Fruit fly (Drosophila melanogaster) whole organism, embryonic: ENCODE data around the gene sws.

Experiments
- CG10959 ChIP-seq: fragments of 200-800 bp; sonication (Bioruptor generic); IDR thresholded peaks from 2 replicates; pipeline ENCODE4 v1.3.6; 2022; ENCODE audit warnings: missing biosample characterization, missing genetic modification characterization
- CG11398 ChIP-seq: fragments of 200-800 bp; sonication (Bioruptor generic); optimal IDR thresholded peaks from 2 replicates; lab custom pipeline; 2016; ENCODE audit warnings: missing biosample characterization, missing genetic modification characterization
- CG11696 ChIP-seq: fragments of 200-800 bp; sonication (Bioruptor generic); IDR thresholded peaks from 2 replicates; pipeline ENCODE4 v1.3.6; 2022; ENCODE audit warnings: missing biosample characterization, missing genetic modification characterization
- CG12071 ChIP-seq: fragments of 200-800 bp; sonication (Bioruptor generic); optimal IDR thresholded peaks from 3 replicates; lab custom pipeline; 2018; ENCODE audit warnings: missing biosample characterization, mild to moderate bottlenecking, missing genetic modification characterization
- CG14860 ChIP-seq: fragments of 200-800 bp; sonication (Bioruptor generic); IDR thresholded peaks from 3 replicates; pipeline ENCODE4 v1.3.6; 2022; ENCODE audit warnings: missing biosample characterization, missing genetic modification characterization; ENCODE audit not compliant: partially characterized antibody
- CG15479 ChIP-seq: fragments of 200-800 bp; sonication (Bioruptor generic); optimal IDR thresholded peaks from 3 replicates; lab custom pipeline; 2019; ENCODE audit warnings: missing biosample characterization, mild to moderate bottlenecking, missing genetic modification characterization, moderate library complexity
- CG15514 ChIP-seq: fragments of 200-800 bp; sonication (Bioruptor generic); optimal IDR thresholded peaks from 3 replicates; lab custom pipeline; 2017; ENCODE audit warnings: missing biosample characterization, missing genetic modification characterization, mild to moderate bottlenecking, moderate library complexity, missing genetic modification reagents
- CG32532 ChIP-seq: fragments of 200-800 bp; sonication (Bioruptor generic); IDR thresholded peaks from 2 replicates; pipeline ENCODE4 v1.3.6; 2022; ENCODE audit warnings: missing biosample characterization, missing genetic modification characterization
- CG33557 ChIP-seq: fragments of 200-800 bp; sonication (Bioruptor generic); optimal IDR thresholded peaks from 2 replicates; lab custom pipeline; 2019; ENCODE audit warnings: missing biosample characterization, mild to moderate bottlenecking, missing genetic modification characterization, moderate library complexity
- CG34422 ChIP-seq: fragments of 200-800 bp; sonication (Bioruptor generic); IDR thresholded peaks from 3 replicates; pipeline ENCODE4 v1.3.6; 2022; ENCODE audit warnings: missing biosample characterization, missing genetic modification characterization
- CG4360 ChIP-seq: fragments of 200-800 bp; sonication (Bioruptor generic); IDR thresholded peaks from 2 replicates; pipeline ENCODE4 v1.3.6; 2022; ENCODE audit warnings: missing biosample characterization, missing genetic modification characterization
- CG4854 ChIP-seq: fragments of 200-800 bp; sonication (Bioruptor generic); optimal IDR thresholded peaks from 2 replicates; lab custom pipeline; 2016; ENCODE audit warnings: missing biosample characterization, missing genetic modification characterization, inconsistent platforms
- CG6689 ChIP-seq: fragments of 200-800 bp; sonication (Bioruptor generic); IDR thresholded peaks from 2 replicates; pipeline ENCODE4 v1.3.6; 2022; ENCODE audit warnings: missing biosample characterization, missing genetic modification characterization
- CoRest ChIP-seq: fragments of 200-800 bp; sonication (Bioruptor generic); optimal IDR thresholded peaks from 3 replicates; lab custom pipeline; 2018; ENCODE audit warnings: missing biosample characterization, mild to moderate bottlenecking, missing genetic modification characterization, moderate library complexity
- Deaf1 ChIP-seq: fragments of 200-800 bp; optimal IDR thresholded peaks from 3 replicates; lab custom pipeline; 2019; ENCODE audit warnings: missing biosample characterization, mild to moderate bottlenecking, missing genetic modification characterization, moderate library complexity
- Dfd ChIP-seq, 2 experiments: fragments of >200 bp; optimal IDR thresholded peaks; 2 replicates each; lab custom pipeline; 2017; ENCODE audit warnings: missing biosample characterization in 2 of 2, missing genetic modification characterization in 2 of 2
- Doc2 ChIP-seq: fragments of 200-800 bp; sonication (Bioruptor generic); IDR thresholded peaks from 2 replicates; pipeline ENCODE4 v1.3.6; 2022; ENCODE audit warnings: missing biosample characterization, missing genetic modification characterization
- Ets97D ChIP-seq: fragments of 200-800 bp; sonication (Bioruptor generic); optimal IDR thresholded peaks from 3 replicates; lab custom pipeline; 2016; ENCODE audit warnings: missing biosample characterization, missing genetic modification characterization
- H2.0 ChIP-seq: fragments of 200-800 bp; sonication (Bioruptor generic); IDR thresholded peaks from 2 replicates; pipeline ENCODE4 v1.3.6; 2022; ENCODE audit warnings: missing biosample characterization, missing genetic modification characterization
- HLHmδ ChIP-seq: fragments of 200-800 bp; sonication (Bioruptor generic); optimal IDR thresholded peaks from 2 replicates; lab custom pipeline; 2018; ENCODE audit warnings: missing biosample characterization, mild to moderate bottlenecking, missing genetic modification characterization, moderate library complexity
- HmgZ ChIP-seq: fragments of 200-800 bp; sonication (Bioruptor generic); optimal IDR thresholded peaks from 2 replicates; lab custom pipeline; 2018; ENCODE audit warnings: missing biosample characterization, mild to moderate bottlenecking, missing genetic modification characterization
- Hmr ChIP-seq: fragments of 200-800 bp; sonication (Bioruptor generic); optimal IDR thresholded peaks from 3 replicates; lab custom pipeline; 2017; ENCODE audit warnings: mild to moderate bottlenecking, missing biosample characterization, missing genetic modification reagents, missing genetic modification characterization
- Kr ChIP-seq: fragments of 200-800 bp; sonication (Bioruptor generic); optimal IDR thresholded peaks from 2 replicates; lab custom pipeline; 2017; ENCODE audit warnings: missing biosample characterization, mild to moderate bottlenecking, missing genetic modification characterization
- Pdp1 ChIP-seq, 2 experiments: fragments of 200-800 bp; sonication (Bioruptor generic); optimal IDR thresholded peaks; 3 replicates each; lab custom pipeline; 2016; ENCODE audit warnings: missing biosample characterization in 2 of 2, missing genetic modification characterization in 2 of 2, mild to moderate bottlenecking in 1 of 2, moderate library complexity in 1 of 2
- Sry-δ ChIP-seq: fragments of 200-800 bp; sonication (Bioruptor generic); optimal IDR thresholded peaks from 2 replicates; lab custom pipeline; 2016; ENCODE audit warnings: missing biosample characterization, missing genetic modification characterization
- Trl ChIP-seq, 3 experiments: fragments of >200 bp in 2 of 3; fragments of 200-800 bp in 1 of 3; sonication (Bioruptor generic) in 1 of 3; optimal IDR thresholded peaks; 2 replicates in 1 of 3; 3 replicates in 2 of 3; lab custom pipeline; 2016 to 2017; ENCODE audit warnings: missing biosample characterization in 1 of 3, missing genetic modification characterization in 1 of 3
- Usf ChIP-seq: fragments of 200-800 bp; sonication (Bioruptor generic); optimal IDR thresholded peaks from 2 replicates; lab custom pipeline; 2017; ENCODE audit warnings: missing genotype, missing biosample characterization, missing genetic modification characterization
- bab2 ChIP-seq: fragments of 200-800 bp; sonication (Bioruptor generic); optimal IDR thresholded peaks from 2 replicates; lab custom pipeline; 2016; ENCODE audit warnings: missing biosample characterization, missing genetic modification characterization
- btn ChIP-seq: fragments of 200-800 bp; sonication (Bioruptor generic); optimal IDR thresholded peaks from 2 replicates; lab custom pipeline; 2016; ENCODE audit warnings: missing biosample characterization, missing genetic modification characterization
- cad ChIP-seq: fragments of >200 bp; optimal IDR thresholded peaks from 2 replicates; lab custom pipeline; 2017; ENCODE audit warnings: missing biosample characterization, missing genetic modification characterization
- chinmo ChIP-seq: fragments of 200-800 bp; sonication (Bioruptor generic); IDR thresholded peaks from 4 replicates; pipeline ENCODE4 v1.3.6; 2022; ENCODE audit warnings: missing biosample characterization, missing genetic modification characterization; ENCODE audit not compliant: partially characterized antibody
- chm ChIP-seq: fragments of 200-800 bp; sonication (Bioruptor generic); IDR thresholded peaks from 2 replicates; pipeline ENCODE4 v1.3.6; 2022; ENCODE audit warnings: missing biosample characterization, missing genetic modification characterization
- ci ChIP-seq: fragments of 200-800 bp; sonication (Bioruptor generic); IDR thresholded peaks from 3 replicates; pipeline ENCODE4 v1.3.6; 2022; ENCODE audit warnings: missing biosample characterization, missing genetic modification characterization
- croc ChIP-seq: fragments of 200-800 bp; sonication (Bioruptor generic); conservative IDR thresholded peaks from 3 replicates; pipeline ENCODE4 v1.3.6; 2022; ENCODE audit warnings: missing biosample characterization, missing genetic modification characterization
- cwo ChIP-seq: fragments of 200-800 bp; sonication (Bioruptor generic); optimal IDR thresholded peaks from 3 replicates; lab custom pipeline; 2017; ENCODE audit warnings: missing biosample characterization, missing genetic modification characterization, mild to moderate bottlenecking, moderate library complexity, missing genetic modification reagents
- ftz-f1 ChIP-seq: fragments of 200-800 bp; sonication (Bioruptor generic); optimal IDR thresholded peaks from 2 replicates; lab custom pipeline; 2016; ENCODE audit warnings: missing biosample characterization, missing genetic modification characterization
- ham ChIP-seq: fragments of 200-800 bp; sonication (Bioruptor generic); IDR thresholded peaks from 2 replicates; pipeline ENCODE4 v1.3.6; 2022; ENCODE audit warnings: missing biosample characterization, missing genetic modification characterization
- hb ChIP-seq: fragments of 200-800 bp; sonication (Bioruptor generic); IDR thresholded peaks from 3 replicates; pipeline ENCODE4 v1.3.6; 2022; ENCODE audit warnings: missing biosample characterization, missing genetic modification characterization; ENCODE audit not compliant: partially characterized antibody
- nom ChIP-seq: fragments of 200-800 bp; sonication (Bioruptor generic); optimal IDR thresholded peaks from 2 replicates; lab custom pipeline; 2017; ENCODE audit warnings: missing biosample characterization, missing genetic modification characterization, mild to moderate bottlenecking, moderate library complexity, missing genetic modification reagents
- pros ChIP-seq: fragments of 200-800 bp; sonication (Bioruptor generic); optimal IDR thresholded peaks from 3 replicates; lab custom pipeline; 2019; ENCODE audit warnings: missing biosample characterization, mild to moderate bottlenecking, missing genetic modification characterization, moderate library complexity
- sc ChIP-seq, 3 experiments: fragments of >200 bp in 2 of 3; fragments of 200-800 bp in 1 of 3; sonication (Bioruptor generic) in 1 of 3; optimal IDR thresholded peaks; 2 replicates in 2 of 3; 3 replicates in 1 of 3; lab custom pipeline; 2017; ENCODE audit warnings: mild to moderate bottlenecking in 1 of 3, missing biosample characterization in 1 of 3, missing genetic modification characterization in 1 of 3, missing genetic modification reagents in 1 of 3
- scrt ChIP-seq: fragments of 200-800 bp; sonication (Bioruptor generic); optimal IDR thresholded peaks from 2 replicates; lab custom pipeline; 2018; ENCODE audit warnings: missing biosample characterization, mild to moderate bottlenecking, missing genetic modification characterization, moderate library complexity
- sisA ChIP-seq: fragments of 200-800 bp; sonication (Bioruptor generic); IDR thresholded peaks from 2 replicates; pipeline ENCODE4 v1.3.6; 2022; ENCODE audit warnings: missing biosample characterization, missing genetic modification characterization
- ttk ChIP-seq: fragments of 200-800 bp; sonication (Bioruptor generic); IDR thresholded peaks from 2 replicates; pipeline ENCODE4 v2.1.2; 2022; ENCODE audit warnings: missing biosample characterization, missing genetic modification characterization
- unc-4 ChIP-seq: fragments of 200-800 bp; sonication (Bioruptor generic); IDR thresholded peaks from 2 replicates; pipeline ENCODE4 v1.3.6; 2022; ENCODE audit warnings: missing biosample characterization, missing genetic modification characterization; ENCODE audit not compliant: partially characterized antibody
- vvl ChIP-seq: fragments of 200-800 bp; sonication (Bioruptor generic); IDR thresholded peaks from 2 replicates; pipeline ENCODE4 v1.3.6; 2022; ENCODE audit warnings: missing biosample characterization, missing genetic modification characterization

sws gene

DNA sequence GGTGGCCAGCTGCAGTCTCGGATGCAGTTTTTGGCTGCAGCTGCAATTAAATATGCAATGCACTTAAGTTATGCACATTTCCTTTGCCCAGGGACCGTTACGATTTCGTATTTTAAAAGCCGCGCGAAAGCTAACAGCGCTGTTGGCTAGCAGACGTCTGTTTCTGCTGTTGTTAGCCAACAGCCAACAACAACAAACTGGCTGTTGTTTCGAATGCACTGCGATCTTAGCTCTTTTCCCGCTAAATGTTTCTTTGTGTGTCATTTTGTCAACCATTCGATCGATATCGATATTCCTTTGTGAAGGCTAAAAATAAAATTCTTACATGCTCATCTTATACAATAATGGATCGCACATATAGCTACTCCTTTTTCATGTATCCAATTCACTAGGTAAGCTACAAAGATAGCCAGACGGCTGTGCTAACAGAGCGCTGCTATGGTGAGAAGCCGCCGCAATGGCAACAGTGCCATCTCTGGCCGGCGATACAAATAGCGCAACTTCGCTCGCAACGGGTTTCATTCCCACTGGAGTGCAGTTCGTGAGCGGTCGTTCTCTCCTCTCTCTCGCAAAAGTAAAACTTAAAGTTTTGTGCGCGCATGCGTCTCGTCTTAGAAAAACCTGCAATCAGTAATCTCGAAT, 1.3 kb upstream of the sws start (continued):
- TF ChIP-seq HLHmδ (GFP tag; lab: Kevin White, UChicago): peak; percentile 32
- no peak for TF ChIP-seq ftz-f1 (GFP tag; lab: Kevin White, UChicago)
- peak; percentile 57 for TF ChIP-seq nom
- no peak for TF ChIP-seq CG33557 (GFP tag; lab: Kevin White, UChicago)
- no peak for TF ChIP-seq btn
- peak; percentile 58; the same call in 1 of the 3 replicates for TF ChIP-seq ci (GFP tag; lab: Robert Waterston, UW)
- TF ChIP-seq ham (GFP tag; lab: Robert Waterston, UW): no peak
- no peak for TF ChIP-seq CG4854 (GFP tag; lab: Kevin White, UChicago)
- TF ChIP-seq bab2 (GFP tag; lab: Kevin White, UChicago): no peak
- no peak for TF ChIP-seq CG6689
- peak; percentile 36 for TF ChIP-seq CoRest (tag; lab: Kevin White, UChicago)
- TF ChIP-seq CG14860 (GFP tag; lab: Robert Waterston, UW): no peak
- TF ChIP-seq sc (optimal IDR thresholded peaks at IDR 0.05; lab: Kevin White, UChicago): no peak
- no peak for TF ChIP-seq sc (GFP tag; optimal IDR thresholded peaks at IDR 0.05; lab: Kevin White, UChicago)
- peak; percentile 36 for TF ChIP-seq Deaf1
- TF ChIP-seq Dfd (GFP tag; optimal IDR thresholded peaks at IDR 0.05; lab: Kevin White, UChicago): no peak
- peak; percentile 39; the same call in 1 of the 2 replicates for TF ChIP-seq vvl (GFP tag; lab: Robert Waterston, UW)
- no peak for TF ChIP-seq cwo (GFP tag; lab: Kevin White, UChicago)
- no peak for TF ChIP-seq Hmr (GFP tag; lab: Kevin White, UChicago)
- peak; percentile 52; the same call in 1 of the 2 replicates for TF ChIP-seq chm
- TF ChIP-seq CG15514: peak; percentile 40
- TF ChIP-seq Sry-δ (GFP tag; lab: Kevin White, UChicago): peak; percentile 14
- TF ChIP-seq hb (GFP tag; lab: Robert Waterston, UW): no peak
- no peak for TF ChIP-seq CG34422 (GFP tag; lab: Robert Waterston, UW)

DNA sequence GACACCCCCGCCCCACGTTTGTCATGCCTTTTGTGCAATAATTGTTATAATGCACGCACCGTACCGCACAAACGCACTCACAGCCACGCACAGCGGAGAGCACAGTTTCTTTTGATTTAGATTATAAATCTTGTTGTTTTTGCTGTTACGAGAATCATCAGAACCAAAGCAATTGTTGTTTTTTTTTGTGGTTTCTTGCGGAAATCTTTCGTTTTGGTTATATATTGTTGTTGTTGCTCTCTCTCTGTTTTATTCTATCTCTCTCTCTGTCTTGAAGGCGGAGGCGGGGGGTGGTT, 240 bp downstream of the sws start:
- TF ChIP-seq Kr (GFP tag; lab: Kevin White, UChicago) (no peak), Ets97D (GFP tag; lab: Kevin White, UChicago) (no peak), chinmo (GFP tag; lab: Robert Waterston, UW) (0 out of 4 replicates have a peak, but pooled peaks have one; percentile 60), CG4360 (GFP tag; lab: Robert Waterston, UW) (peak; percentile 65; the same call in 1 of the 2 replicates), CG11696 (GFP tag; lab: Robert Waterston, UW) (no peak), ttk (GFP tag; lab: Robert Waterston, UW) (0 out of 2 replicates have a peak, but pooled peaks have one; percentile 1), Usf (GFP tag; lab: Kevin White, UChicago) (no peak), CG11398 (no peak), CG10959 (GFP tag; lab: Robert Waterston, UW) (no peak), HmgZ (no peak), ham (GFP tag; lab: Robert Waterston, UW) (no peak), nom (peak; percentile 6), croc (no peak), Doc2 (GFP tag; lab: Robert Waterston, UW) (no peak), sisA (GFP tag; lab: Robert Waterston, UW) (no peak), unc-4 (GFP tag; lab: Robert Waterston, UW) (no peak), CG32532 (no peak), scrt (GFP tag; lab: Kevin White, UChicago) (no peak), ftz-f1 (GFP tag; lab: Kevin White, UChicago) (no peak), cad (GFP tag; lab: Kevin White, UChicago) (no peak), H2.0 (GFP tag; lab: Robert Waterston, UW) (no peak), Trl (optimal IDR thresholded peaks at IDR 0.05; lab: Kevin White, UChicago) (peak in 1 of 2 experiments; percentile 40), Trl (GFP tag; optimal IDR thresholded peaks at IDR 0.05; lab: Kevin White, UChicago) (no peak), CG12071 (GFP tag; lab: Kevin White, UChicago) (no peak), Pdp1 (GFP tag; optimal IDR thresholded peaks at IDR 0.05; lab: Kevin White, UChicago) (peak in 1 of 2 experiments; percentile 52), pros (GFP tag; lab: Kevin White, UChicago) (peak; percentile 60), CG15479 (GFP tag; lab: Kevin White, UChicago) (peak; percentile 52)
